Worm (Caenorhabditis elegans) whole organism, L4 larva: Measurements from ENCODE around the gene Y37E11AL.3.

ENCODE experiments used
- ceh-62 ChIP-seq: sonication (generic microtip); optimal IDR thresholded peaks from 2 replicates; lab custom pipeline; 2017; ENCODE audit warnings: missing biosample characterization, missing genetic modification characterization
- dve-1 ChIP-seq: sonication (generic microtip); optimal IDR thresholded peaks from 2 replicates; lab custom pipeline; 2017; ENCODE audit warnings: antibody characterized with exemption, mild to moderate bottlenecking, missing genetic modification characterization, missing compliant biosample characterization; ENCODE audit not compliant: insufficient read depth
- egl-27 ChIP-seq: sonication (generic microtip); optimal IDR thresholded peaks from 3 replicates; lab custom pipeline; 2017; ENCODE audit warnings: missing biosample characterization, missing genetic modification reagents, missing genetic modification characterization
- pha-4 ChIP-seq, 2 experiments: fragments of 150-350 bp in 1 of 2; fragments of 200-800 bp in 1 of 2; sonication (Bioruptor generic) in 1 of 2; IDR thresholded peaks in 1 of 2; optimal IDR thresholded peaks in 1 of 2; 2 replicates each; pipeline versions ENCODE4 v1.3.6 to Lab custom; 2014 to 2022; ENCODE audit warnings: missing genetic modification characterization in 2 of 2, missing genetic modification reagents in 2 of 2, missing biosample characterization in 1 of 2, missing compliant biosample characterization in 1 of 2

- TF ChIP-seq pha-4 (GFP tag; IDR thresholded peaks at IDR 0.05; lab: Robert Waterston, UW) (no peak), pha-4 (tag; optimal IDR thresholded peaks at IDR 0.05; lab: Kevin White, UChicago) (no peak), egl-27 (no peak), ceh-62 (tag; lab: Kevin White, UChicago) (no peak), dve-1 (tag; lab: Kevin White, UChicago) (no peak)
These were observed 31.9 kb upstream of the Y37E11AL.3 start for ce11 chrIV:3662863-3663262.
